Worm (Caenorhabditis elegans) whole organism, L3 larva: Measurements from ENCODE around the gene eif-1.

Experiments
- ZK546.5 ChIP-seq: sonication (generic microtip); optimal IDR thresholded peaks from 2 replicates; lab custom pipeline; 2017; ENCODE audit warnings: missing biosample characterization, missing genetic modification characterization
- ceh-16 ChIP-seq: sonication (generic microtip); optimal IDR thresholded peaks from 2 replicates; lab custom pipeline; 2017; ENCODE audit warnings: missing biosample characterization, missing genetic modification characterization
- fkh-10 ChIP-seq: sonication (generic microtip); optimal IDR thresholded peaks from 2 replicates; lab custom pipeline; 2017; ENCODE audit warnings: missing biosample characterization, missing genetic modification reagents, missing genetic modification characterization
- lin-15B ChIP-seq: fragments of 150-350 bp; optimal IDR thresholded peaks from 2 replicates; lab custom pipeline; 2014; ENCODE audit warnings: missing biosample characterization, missing genetic modification characterization
- pqm-1 ChIP-seq: fragments of 150-350 bp; optimal IDR thresholded peaks from 2 replicates; lab custom pipeline; 2017; ENCODE audit warnings: missing biosample characterization, missing genetic modification characterization, inconsistent platforms
- skn-1 ChIP-seq: fragments of 150-350 bp; optimal IDR thresholded peaks from 2 replicates; lab custom pipeline; 2014; ENCODE audit warnings: missing biosample characterization, missing genetic modification characterization
- tbx-2 ChIP-seq: sonication (generic microtip); optimal IDR thresholded peaks from 2 replicates; lab custom pipeline; 2016; ENCODE audit warnings: mild to moderate bottlenecking, missing genetic modification characterization, missing compliant biosample characterization
- unc-39 ChIP-seq: sonication (generic microtip); optimal IDR thresholded peaks from 4 replicates; lab custom pipeline; 2017; ENCODE audit warnings: missing biosample characterization, missing genetic modification characterization

DNA sequence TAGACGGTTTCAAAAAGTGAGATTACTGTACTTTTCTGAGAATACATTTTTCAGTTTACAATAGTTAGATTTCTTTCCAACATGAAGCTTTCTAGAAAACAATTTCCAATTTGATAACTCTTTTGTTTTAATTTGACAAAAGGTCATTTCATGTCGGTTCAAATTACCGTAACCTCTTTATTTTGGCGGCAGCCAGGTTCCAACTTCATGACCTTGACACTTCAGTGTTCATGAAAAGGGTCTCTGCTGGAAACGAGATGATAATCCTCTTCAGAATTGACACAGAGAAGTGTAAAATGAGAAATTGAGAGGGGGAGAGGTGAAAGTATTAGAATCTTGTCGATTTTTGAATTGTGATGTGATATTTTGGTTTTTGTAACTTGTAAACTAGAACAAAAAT lies 28.1 kb upstream of the eif-1 start:
- no peak for TF ChIP-seq unc-39 (tag; lab: Kevin White, UChicago)
- TF ChIP-seq lin-15B (tag; lab: Kevin White, UChicago), result no peak
- TF ChIP-seq ZK546.5 (tag; lab: Kevin White, UChicago), result no peak
- no peak for TF ChIP-seq fkh-10 (GFP tag; lab: Kevin White, UChicago)
- TF ChIP-seq tbx-2 (tag; lab: Kevin White, UChicago), result no peak
- TF ChIP-seq ceh-16 (tag; lab: Kevin White, UChicago), result no peak
- TF ChIP-seq skn-1 (tag; lab: Kevin White, UChicago), result no peak
- TF ChIP-seq pqm-1, result no peak
